Worm (Caenorhabditis elegans) whole organism, L2 larva: ENCODE data around the gene F54C4.4.

Experiments used
- C34F6.9 ChIP-seq: fragments of 150-350 bp; optimal IDR thresholded peaks from 2 replicates; lab custom pipeline; 2014; ENCODE audit warnings: missing biosample characterization, missing genetic modification characterization
- ama-1 ChIP-seq: fragments of 150-350 bp; optimal IDR thresholded peaks from 2 replicates; lab custom pipeline; 2018; ENCODE audit warnings: inconsistent platforms
- ztf-11 ChIP-seq: sonication (generic microtip); optimal IDR thresholded peaks from 2 replicates; lab custom pipeline; 2017; ENCODE audit warnings: missing biosample characterization, missing genetic modification characterization
- ztf-4 ChIP-seq: fragments of 150-350 bp; optimal IDR thresholded peaks from 2 replicates; lab custom pipeline; 2014; ENCODE audit warnings: missing biosample characterization, missing genetic modification characterization

DNA sequence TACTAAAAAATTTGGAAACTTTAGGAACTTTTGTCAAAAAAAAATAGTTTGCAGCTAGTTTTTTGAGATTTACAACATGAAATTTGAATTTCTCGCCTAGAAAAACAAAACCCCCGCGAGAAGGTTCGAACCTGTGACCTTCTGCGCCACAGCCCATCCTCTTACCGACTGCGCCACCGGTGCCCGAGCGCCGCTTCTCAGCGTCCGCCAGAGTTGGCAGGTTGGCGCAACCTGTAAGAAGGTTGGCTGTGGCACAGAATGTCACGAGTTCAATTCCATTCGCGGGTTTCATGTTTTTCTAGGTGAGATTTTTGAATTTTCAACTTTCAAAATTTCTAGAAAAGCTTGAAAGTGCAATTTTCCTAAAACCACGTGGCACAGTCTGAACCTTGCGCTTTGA is 36.8 kb downstream of the F54C4.4 start:
- no peak for TF ChIP-seq ztf-4 (tag; lab: Kevin White, UChicago)
- no peak for TF ChIP-seq ama-1
- no peak for TF ChIP-seq C34F6.9
- TF ChIP-seq ztf-11: no peak
